Worm (Caenorhabditis elegans): ENCODE results near the gene F46B3.16.

Gene F46B3.16

ce11 chrV:20626043-20626761, 8.2 kb upstream of the F46B3.16 start, which contains the start of the genes F46B3.9 and srz-18:
Gene F46B3.9 (minus strand): TSS chrV:20626143.
Gene srz-18 (plus strand): TSS chrV:20626711.
- no peak for TF ChIP-seq ceh-9 (tag; optimal IDR thresholded peaks at IDR 0.05)
- no peak for TF ChIP-seq hlh-8 (tag; optimal IDR thresholded peaks at IDR 0.05)
- no peak for TF ChIP-seq hlh-6 (tag; optimal IDR thresholded peaks at IDR 0.05)
- TF ChIP-seq gmeb-2 (tag; optimal IDR thresholded peaks at IDR 0.05): no peak
- no peak for TF ChIP-seq fkh-6 (tag; optimal IDR thresholded peaks at IDR 0.05)
- no peak for TF ChIP-seq tbx-2 (tag; optimal IDR thresholded peaks at IDR 0.05)
- TF ChIP-seq mec-3 (tag; optimal IDR thresholded peaks at IDR 0.05; ENCODE audit: borderline replicate concordance): no peak
- no peak for TF ChIP-seq pha-2 (tag; optimal IDR thresholded peaks at IDR 0.05)

- TF ChIP-seq pha-4 (tag; optimal IDR thresholded peaks at IDR 0.05) (no peak), tbx-7 (tag; optimal IDR thresholded peaks at IDR 0.05) (no peak), unc-3 (GFP tag; conservative IDR thresholded peaks at IDR 0.05) (no peak), unc-3 (tag; optimal IDR thresholded peaks at IDR 0.05) (no peak), ref-2 (tag; optimal IDR thresholded peaks at IDR 0.05) (no peak)
These were observed 3.2 kb upstream of the F46B3.16 start, which contains the start of gene F46B3.14 for ce11 chrV:20631255-20631654. Gene F46B3.14 (minus strand): TSS chrV:20631355.

DNA sequence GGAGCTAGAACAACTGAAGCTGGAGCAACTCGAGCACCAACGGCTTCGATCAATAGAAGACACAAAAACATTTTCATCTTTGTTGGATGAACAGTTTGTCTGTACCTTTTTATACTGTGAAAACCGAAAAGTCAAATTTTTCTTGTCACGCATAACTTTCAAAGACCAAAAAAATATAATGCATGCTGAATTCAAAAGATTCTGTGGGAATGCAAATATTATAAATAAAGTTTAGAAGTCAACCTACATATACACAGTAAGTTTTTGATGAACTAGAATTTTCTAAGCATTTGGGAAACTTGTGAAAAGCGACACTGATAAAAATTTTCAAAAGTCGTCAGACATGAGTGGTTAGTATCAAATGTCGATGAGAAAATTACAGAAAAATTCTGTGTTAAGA, 811 bp upstream of the F46B3.16 start, which contains the start of gene F46B3.15:
TSS of gene F46B3.15 (minus strand) at position 101 of the 400 bp plus-strand sequence.
- TF ChIP-seq sox-4 (tag; optimal IDR thresholded peaks at IDR 0.05) (no peak), odd-2 (tag; optimal IDR thresholded peaks at IDR 0.05) (no peak), hlh-30 (tag; optimal IDR thresholded peaks at IDR 0.05; ENCODE audit: insufficient read depth) (no peak), elt-2 (tag; optimal IDR thresholded peaks at IDR 0.05) (no peak), pha-4 (tag; optimal IDR thresholded peaks at IDR 0.05) (no peak), ceh-45 (GFP tag; IDR thresholded peaks at IDR 0.05) (no peak), nfya-1 (tag; optimal IDR thresholded peaks at IDR 0.05) (no peak)

DNA sequence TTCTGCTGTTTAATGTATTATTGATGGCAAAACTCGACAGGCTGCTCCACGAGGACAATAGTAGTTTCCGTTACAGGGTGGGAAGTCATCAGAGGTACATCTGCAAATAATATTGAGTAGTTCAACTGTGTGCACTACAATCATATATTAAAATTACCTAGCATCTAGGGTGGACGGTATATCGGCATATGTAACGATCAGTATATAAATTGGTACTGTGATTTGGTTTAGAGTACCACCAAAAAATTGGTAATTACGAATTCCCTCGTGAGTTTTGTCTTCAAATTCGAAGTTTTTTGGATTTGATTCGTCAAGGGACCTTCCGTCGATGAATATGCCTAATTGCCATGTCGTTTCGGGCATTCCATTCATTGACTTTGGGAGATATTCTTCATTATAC, 2.4 kb downstream of the F46B3.16 start, which contains the start of gene ttr-13:
TSS of gene ttr-13 (minus strand) at position 101 of the 400 bp plus-strand sequence.
- TF ChIP-seq K02D7.2 (tag; optimal IDR thresholded peaks at IDR 0.05): no peak
- TF ChIP-seq ceh-6 (GFP tag; optimal IDR thresholded peaks at IDR 0.05): no peak
- no peak for TF ChIP-seq ceh-48 (tag; optimal IDR thresholded peaks at IDR 0.05)
- no peak for TF ChIP-seq fax-1 (tag; optimal IDR thresholded peaks at IDR 0.05)
- TF ChIP-seq rnt-1 (tag; optimal IDR thresholded peaks at IDR 0.05): no peak
- no peak for TF ChIP-seq madf-2 (tag; optimal IDR thresholded peaks at IDR 0.05)
- TF ChIP-seq syd-9 (tag; optimal IDR thresholded peaks at IDR 0.05): no peak
- TF ChIP-seq nfya-1 (tag; optimal IDR thresholded peaks at IDR 0.05): no peak
- TF ChIP-seq K09A11.1 (tag; optimal IDR thresholded peaks at IDR 0.05; ENCODE audit: insufficient read depth): no peak
- no peak for TF ChIP-seq unc-42 (tag; optimal IDR thresholded peaks at IDR 0.05)

- no peak for TF ChIP-seq pha-2 (tag; optimal IDR thresholded peaks at IDR 0.05)
- no peak for TF ChIP-seq nfya-1 (tag; optimal IDR thresholded peaks at IDR 0.05)
- no peak for TF ChIP-seq pax-1 (tag; optimal IDR thresholded peaks at IDR 0.05)
- TF ChIP-seq ets-4 (tag; optimal IDR thresholded peaks at IDR 0.05): no peak
- no peak for TF ChIP-seq ahr-1 (tag; optimal IDR thresholded peaks at IDR 0.05)
- TF ChIP-seq unc-3 (GFP tag; conservative IDR thresholded peaks at IDR 0.05): no peak
- TF ChIP-seq unc-3 (tag; optimal IDR thresholded peaks at IDR 0.05): no peak
- no peak for TF ChIP-seq pat-9 (tag; optimal IDR thresholded peaks at IDR 0.05)
- no peak for TF ChIP-seq odd-2 (tag; optimal IDR thresholded peaks at IDR 0.05)
- TF ChIP-seq elt-4 (tag; optimal IDR thresholded peaks at IDR 0.05): no peak
- TF ChIP-seq zip-5 (tag; optimal IDR thresholded peaks at IDR 0.05): no peak
- TF ChIP-seq elt-2 (tag; optimal IDR thresholded peaks at IDR 0.05): no peak
- TF ChIP-seq fkh-6 (tag; optimal IDR thresholded peaks at IDR 0.05): no peak
- TF ChIP-seq hlh-8 (tag; optimal IDR thresholded peaks at IDR 0.05): no peak
- TF ChIP-seq ceh-34 (tag; optimal IDR thresholded peaks at IDR 0.05): no peak
- TF ChIP-seq ceh-24 (tag; optimal IDR thresholded peaks at IDR 0.05): no peak
- TF ChIP-seq ttx-3 (tag; optimal IDR thresholded peaks at IDR 0.05): no peak
- TF ChIP-seq Y22D7AL.16 (tag; optimal IDR thresholded peaks at IDR 0.05): no peak
- no peak for TF ChIP-seq ceh-31 (tag; optimal IDR thresholded peaks at IDR 0.05)
- no peak for TF ChIP-seq unc-86 (tag; optimal IDR thresholded peaks at IDR 0.05)
- TF ChIP-seq C38D4.7 (GFP tag; optimal IDR thresholded peaks at IDR 0.05): no peak
These were observed 3.9 kb downstream of the F46B3.16 start, which contains the start of gene Y44A6B.3 for ce11 chrV:20638344-20638743. Gene Y44A6B.3 (minus strand): TSS chrV:20638444.
